Worm (Caenorhabditis elegans) whole organism, late embryonic: ENCODE measurements around the gene dhs-25.

Experiments
- C08G9.2 ChIP-seq: sonication (generic microtip); optimal IDR thresholded peaks from 2 replicates; lab custom pipeline; 2016; ENCODE audit warnings: mild to moderate bottlenecking, missing genetic modification characterization, moderate library complexity, missing compliant biosample characterization
- ceh-14 ChIP-seq: sonication (generic microtip); optimal IDR thresholded peaks from 2 replicates; lab custom pipeline; 2016; ENCODE audit warnings: missing genotype, missing genetic modification characterization, missing compliant biosample characterization
- ceh-19 ChIP-seq: fragments of 200-800 bp; sonication (Bioruptor generic); optimal IDR thresholded peaks from 2 replicates; lab custom pipeline; 2018; ENCODE audit warnings: mild to moderate bottlenecking, missing genetic modification characterization, missing compliant biosample characterization
- ceh-22 ChIP-seq: sonication (generic microtip); optimal IDR thresholded peaks from 2 replicates; lab custom pipeline; 2017; ENCODE audit warnings: missing biosample characterization, missing genetic modification characterization
- ceh-24 ChIP-seq: sonication (generic microtip); optimal IDR thresholded peaks from 2 replicates; lab custom pipeline; 2016; ENCODE audit warnings: mild to moderate bottlenecking, missing genetic modification characterization, missing compliant biosample characterization
- ceh-30 ChIP-seq: fragments of 150-350 bp; optimal IDR thresholded peaks from 2 replicates; lab custom pipeline; 2014; ENCODE audit warnings: missing biosample characterization, missing genetic modification characterization
- ceh-31 ChIP-seq: sonication (generic microtip); optimal IDR thresholded peaks from 2 replicates; lab custom pipeline; 2016; ENCODE audit warnings: missing genetic modification characterization, missing compliant biosample characterization
- ceh-34 ChIP-seq: sonication (generic microtip); optimal IDR thresholded peaks from 2 replicates; lab custom pipeline; 2016; ENCODE audit warnings: mild to moderate bottlenecking, missing genetic modification characterization, missing compliant biosample characterization
- ceh-45 ChIP-seq: fragments of 200-800 bp; sonication (Bioruptor generic); IDR thresholded peaks from 2 replicates; pipeline ENCODE4 v1.3.6; 2022; ENCODE audit warnings: missing genetic modification reagents, missing genetic modification characterization, missing compliant biosample characterization
- ceh-48 ChIP-seq: sonication (generic microtip); optimal IDR thresholded peaks from 2 replicates; lab custom pipeline; 2016; ENCODE audit warnings: missing genetic modification characterization, inconsistent platforms, missing compliant biosample characterization
- ceh-9 ChIP-seq: sonication (generic microtip); optimal IDR thresholded peaks from 2 replicates; lab custom pipeline; 2016; ENCODE audit warnings: mild to moderate bottlenecking, missing genetic modification characterization, inconsistent platforms, missing compliant biosample characterization
- che-1 ChIP-seq: sonication (generic microtip); optimal IDR thresholded peaks from 2 replicates; lab custom pipeline; 2016; ENCODE audit warnings: mild to moderate bottlenecking, missing genetic modification characterization, missing compliant biosample characterization
- dmd-4 ChIP-seq: sonication (generic microtip); optimal IDR thresholded peaks from 2 replicates; lab custom pipeline; 2016; ENCODE audit warnings: borderline replicate concordance, missing genetic modification characterization, missing compliant biosample characterization
- elt-2 ChIP-seq: sonication (generic microtip); optimal IDR thresholded peaks from 2 replicates; lab custom pipeline; 2016; ENCODE audit warnings: missing genetic modification reagents, missing genetic modification characterization, missing compliant biosample characterization
- ets-4 ChIP-seq: sonication (generic microtip); optimal IDR thresholded peaks from 2 replicates; lab custom pipeline; 2016; ENCODE audit warnings: missing genetic modification characterization, missing compliant biosample characterization
- fkh-10 ChIP-seq: fragments of 150-350 bp; optimal IDR thresholded peaks from 2 replicates; lab custom pipeline; 2014; ENCODE audit warnings: missing biosample characterization, missing genetic modification reagents, missing genetic modification characterization
- hlh-13 ChIP-seq: fragments of 200-800 bp; sonication (Bioruptor generic); optimal IDR thresholded peaks from 2 replicates; lab custom pipeline; 2018; ENCODE audit warnings: mild to moderate bottlenecking, missing genetic modification characterization, missing compliant biosample characterization
- hlh-15 ChIP-seq: sonication (generic microtip); optimal IDR thresholded peaks from 2 replicates; lab custom pipeline; 2016; ENCODE audit warnings: missing genetic modification characterization, missing compliant biosample characterization
- hlh-30 ChIP-seq: sonication (generic microtip); optimal IDR thresholded peaks from 2 replicates; lab custom pipeline; 2017; ENCODE audit warnings: antibody characterized with exemption, missing genetic modification characterization, missing compliant biosample characterization; ENCODE audit not compliant: insufficient read depth
- hlh-6 ChIP-seq: sonication (generic microtip); optimal IDR thresholded peaks from 2 replicates; lab custom pipeline; 2016; ENCODE audit warnings: missing genotype, missing genetic modification characterization, missing compliant biosample characterization
- hlh-8 ChIP-seq: sonication (generic microtip); optimal IDR thresholded peaks from 2 replicates; lab custom pipeline; 2016; ENCODE audit warnings: missing genotype, missing genetic modification characterization, missing compliant biosample characterization
- lim-6 ChIP-seq: sonication (generic microtip); optimal IDR thresholded peaks from 2 replicates; lab custom pipeline; 2016; ENCODE audit warnings: missing genetic modification characterization, missing compliant biosample characterization
- nfya-1 ChIP-seq: sonication (generic microtip); optimal IDR thresholded peaks from 2 replicates; lab custom pipeline; 2017; ENCODE audit warnings: missing genetic modification characterization, mild to moderate bottlenecking, missing compliant biosample characterization, antibody characterized with exemption, moderate library complexity
- nhr-11 ChIP-seq: fragments of 150-350 bp; optimal IDR thresholded peaks from 2 replicates; lab custom pipeline; 2014; ENCODE audit warnings: missing biosample characterization, missing genetic modification characterization
- npax-4 ChIP-seq: sonication (generic microtip); optimal IDR thresholded peaks from 2 replicates; lab custom pipeline; 2016; ENCODE audit warnings: missing genetic modification characterization, missing compliant biosample characterization
- odd-2 ChIP-seq: sonication (generic microtip); optimal IDR thresholded peaks from 2 replicates; lab custom pipeline; 2017; ENCODE audit warnings: antibody characterized with exemption, mild to moderate bottlenecking, missing genetic modification characterization, missing compliant biosample characterization
- pag-3 ChIP-seq: sonication (generic microtip); optimal IDR thresholded peaks from 2 replicates; lab custom pipeline; 2016; ENCODE audit warnings: missing compliant biosample characterization, missing genetic modification characterization, borderline replicate concordance
- pha-2 ChIP-seq: sonication (generic microtip); optimal IDR thresholded peaks from 2 replicates; lab custom pipeline; 2017; ENCODE audit warnings: mild to moderate bottlenecking, missing genetic modification characterization, missing compliant biosample characterization
- ref-2 ChIP-seq: sonication (generic microtip); optimal IDR thresholded peaks from 2 replicates; lab custom pipeline; 2016; ENCODE audit warnings: missing genetic modification characterization, missing compliant biosample characterization
- sdc-2 ChIP-seq: sonication (generic microtip); optimal IDR thresholded peaks from 2 replicates; lab custom pipeline; 2016; ENCODE audit warnings: missing genotype, missing genetic modification characterization, missing compliant biosample characterization
- sox-4 ChIP-seq: sonication (generic microtip); optimal IDR thresholded peaks from 2 replicates; lab custom pipeline; 2017; ENCODE audit warnings: mild to moderate bottlenecking, missing genetic modification characterization, inconsistent platforms, missing compliant biosample characterization
- tbx-2 ChIP-seq: sonication (generic microtip); optimal IDR thresholded peaks from 2 replicates; lab custom pipeline; 2016; ENCODE audit warnings: missing genetic modification characterization, missing compliant biosample characterization
- unc-42 ChIP-seq: sonication (generic microtip); optimal IDR thresholded peaks from 2 replicates; lab custom pipeline; 2016; ENCODE audit warnings: missing genotype, missing genetic modification characterization, missing compliant biosample characterization
- unc-55 ChIP-seq: sonication (generic microtip); optimal IDR thresholded peaks from 2 replicates; lab custom pipeline; 2017; ENCODE audit warnings: missing biosample characterization, missing genetic modification reagents, missing genetic modification characterization
- unc-86 ChIP-seq: sonication (generic microtip); optimal IDR thresholded peaks from 2 replicates; lab custom pipeline; 2016; ENCODE audit warnings: missing genetic modification characterization, missing compliant biosample characterization

dhs-25 gene

ce11 chrX:1524559-1524958 is 38.2 kb downstream of the dhs-25 start (continued):
- no peak for TF ChIP-seq odd-2 (tag; lab: Kevin White, UChicago)
- TF ChIP-seq ceh-19 (GFP tag; lab: Kevin White, UChicago): no peak
- TF ChIP-seq nfya-1: peak; percentile 61
- peak; percentile 68 for TF ChIP-seq hlh-8 (tag; lab: Kevin White, UChicago)
- TF ChIP-seq sox-4: no peak
- TF ChIP-seq ref-2 (tag; lab: Kevin White, UChicago): peak; percentile 36

ce11 chrX:1525511-1526172 is 39.3 kb downstream of the dhs-25 start:
- TF ChIP-seq ceh-48 (no peak), ceh-24 (tag; lab: Kevin White, UChicago) (no peak), lim-6 (tag; lab: Kevin White, UChicago) (no peak), ets-4 (no peak), unc-55 (GFP tag; lab: Kevin White, UChicago) (no peak), sox-4 (no peak), tbx-2 (tag; lab: Kevin White, UChicago) (no peak), unc-42 (tag; lab: Kevin White, UChicago) (no peak), dmd-4 (tag; lab: Kevin White, UChicago) (no peak), odd-2 (tag; lab: Kevin White, UChicago) (no peak), hlh-6 (tag; lab: Kevin White, UChicago) (no peak), npax-4 (tag; lab: Kevin White, UChicago) (no peak)

DNA sequence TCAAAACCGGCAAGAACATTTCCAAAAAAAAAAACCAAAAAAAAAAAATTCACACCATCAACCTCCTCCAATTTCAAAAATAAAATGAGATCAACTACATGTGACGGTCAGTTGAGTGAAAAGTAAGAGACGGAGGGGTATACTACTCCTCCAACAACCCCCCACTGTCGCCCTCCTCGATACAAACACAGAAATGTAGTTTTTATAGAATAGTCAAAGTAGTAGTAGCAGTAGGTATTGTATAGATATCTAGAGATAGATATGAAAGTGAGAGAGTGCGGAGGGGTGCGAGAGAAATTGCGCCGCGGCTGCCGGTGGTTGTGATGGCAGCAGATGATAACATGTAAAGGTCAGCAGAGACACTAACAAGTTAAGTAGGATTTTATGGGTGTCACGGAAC is 41.0 kb downstream of the dhs-25 start:
- TF ChIP-seq C08G9.2 (tag; lab: Kevin White, UChicago) (no peak), sdc-2 (tag; lab: Kevin White, UChicago) (peak; percentile 21)

- TF ChIP-seq hlh-15 (tag; lab: Kevin White, UChicago) (no peak), ets-4 (no peak), pag-3 (tag; lab: Kevin White, UChicago) (no peak), che-1 (tag; lab: Kevin White, UChicago) (no peak), ceh-14 (tag; lab: Kevin White, UChicago) (no peak), unc-86 (tag; lab: Kevin White, UChicago) (no peak), fkh-10 (GFP tag; lab: Kevin White, UChicago) (no peak), nhr-11 (tag; lab: Kevin White, UChicago) (no peak), C08G9.2 (tag; lab: Kevin White, UChicago) (no peak), ceh-45 (GFP tag; lab: Robert Waterston, UW) (no peak), ceh-22 (tag; lab: Kevin White, UChicago) (no peak), odd-2 (tag; lab: Kevin White, UChicago) (no peak), ceh-9 (tag; lab: Kevin White, UChicago) (no peak), ref-2 (tag; lab: Kevin White, UChicago) (no peak), pha-2 (tag; lab: Kevin White, UChicago) (no peak), tbx-2 (tag; lab: Kevin White, UChicago) (no peak), ceh-31 (no peak), ceh-30 (tag; lab: Kevin White, UChicago) (no peak), hlh-13 (GFP tag; lab: Kevin White, UChicago) (no peak)
- TF ChIP-seq, all 69 proteins: peak for 0
These were observed 41.8 kb downstream of the dhs-25 start for ce11 chrX:1528107-1528506.

DNA sequence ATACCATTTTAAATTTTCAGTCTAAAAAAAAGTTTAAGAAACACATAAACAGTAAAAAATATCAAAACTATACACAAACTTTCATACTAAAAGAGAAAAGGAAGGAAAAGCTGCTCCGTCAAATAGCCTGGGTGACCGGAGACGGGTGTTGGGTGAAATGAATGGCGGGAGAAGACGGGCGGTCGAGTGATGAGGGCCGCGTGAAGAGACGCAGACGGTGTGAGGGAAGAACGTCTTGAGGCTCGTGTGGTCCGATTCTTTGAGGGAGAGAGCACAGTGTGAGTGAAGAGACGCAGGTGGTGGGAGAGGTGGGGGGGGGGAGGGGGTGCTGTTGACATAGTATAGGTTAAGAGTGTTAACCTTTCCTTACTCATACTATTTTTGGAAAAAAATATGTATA is 42.7 kb downstream of the dhs-25 start:
- TF ChIP-seq hlh-30 (peak; percentile 14), ceh-34 (tag; lab: Kevin White, UChicago) (no peak), elt-2 (tag; lab: Kevin White, UChicago) (no peak), nfya-1 (peak; percentile 63), ceh-31 (peak; percentile 4)
